Worm (Caenorhabditis elegans) whole organism, L3 larva: Measurements from ENCODE around the gene F21A3.4.

Experiments
- R02D3.7 ChIP-seq: fragments of 150-350 bp; optimal IDR thresholded peaks from 2 replicates; lab custom pipeline; 2014; ENCODE audit warnings: missing biosample characterization, missing genetic modification characterization
- ZK546.5 ChIP-seq: sonication (generic microtip); optimal IDR thresholded peaks from 2 replicates; lab custom pipeline; 2017; ENCODE audit warnings: missing biosample characterization, missing genetic modification characterization
- ama-1 ChIP-seq: fragments of 150-350 bp; optimal IDR thresholded peaks from 2 replicates; lab custom pipeline; 2018
- ceh-16 ChIP-seq: sonication (generic microtip); optimal IDR thresholded peaks from 2 replicates; lab custom pipeline; 2017; ENCODE audit warnings: missing biosample characterization, missing genetic modification characterization
- ceh-28 ChIP-seq: fragments of 150-350 bp; optimal IDR thresholded peaks from 2 replicates; lab custom pipeline; 2014; ENCODE audit warnings: missing biosample characterization, missing genetic modification reagents, missing genetic modification characterization
- ceh-82 ChIP-seq: fragments of 150-350 bp; optimal IDR thresholded peaks from 2 replicates; lab custom pipeline; 2014; ENCODE audit warnings: missing biosample characterization, missing genetic modification characterization
- ceh-9 ChIP-seq: sonication (generic microtip); optimal IDR thresholded peaks from 2 replicates; lab custom pipeline; 2018; ENCODE audit warnings: missing biosample characterization, missing genetic modification characterization
- egl-5 ChIP-seq: fragments of 150-350 bp; optimal IDR thresholded peaks from 2 replicates; lab custom pipeline; 2017; ENCODE audit warnings: missing biosample characterization, missing genetic modification reagents, missing genetic modification characterization, inconsistent platforms
- elt-1 ChIP-seq: fragments of 150-350 bp; optimal IDR thresholded peaks from 2 replicates; lab custom pipeline; 2014; ENCODE audit warnings: missing biosample characterization, missing genetic modification characterization
- elt-2 ChIP-seq: sonication (generic microtip); optimal IDR thresholded peaks from 2 replicates; lab custom pipeline; 2016; ENCODE audit warnings: missing genetic modification reagents, mild to moderate bottlenecking, missing genetic modification characterization, missing compliant biosample characterization
- eor-1 ChIP-seq, 2 experiments: fragments of 150-350 bp; optimal IDR thresholded peaks; 2 replicates each; lab custom pipeline; 2014 to 2018; ENCODE audit warnings: missing biosample characterization in 2 of 2, missing genetic modification characterization in 2 of 2
- fkh-2 ChIP-seq: fragments of 150-350 bp; optimal IDR thresholded peaks from 2 replicates; lab custom pipeline; 2014; ENCODE audit warnings: missing biosample characterization, missing genetic modification reagents, missing genetic modification characterization
- fos-1 ChIP-seq: fragments of 150-350 bp; optimal IDR thresholded peaks from 2 replicates; lab custom pipeline; 2014; ENCODE audit warnings: missing biosample characterization, missing genetic modification characterization
- jun-1 ChIP-seq: fragments of 150-350 bp; optimal IDR thresholded peaks from 2 replicates; lab custom pipeline; 2014; ENCODE audit warnings: missing biosample characterization, missing genetic modification reagents, missing genetic modification characterization
- lin-15B ChIP-seq: fragments of 150-350 bp; optimal IDR thresholded peaks from 2 replicates; lab custom pipeline; 2014; ENCODE audit warnings: missing biosample characterization, missing genetic modification characterization
- mdl-1 ChIP-seq: fragments of 150-350 bp; optimal IDR thresholded peaks from 2 replicates; lab custom pipeline; 2014; ENCODE audit warnings: missing biosample characterization, missing genetic modification characterization
- mml-1 ChIP-seq: fragments of 150-350 bp; sonication (generic microtip); optimal IDR thresholded peaks from 3 replicates; lab custom pipeline; 2014; ENCODE audit warnings: missing biosample characterization, missing genetic modification characterization
- nfya-1 ChIP-seq: sonication (generic microtip); optimal IDR thresholded peaks from 2 replicates; lab custom pipeline; 2017; ENCODE audit warnings: missing genetic modification characterization, mild to moderate bottlenecking, missing compliant biosample characterization, antibody characterized with exemption, moderate library complexity; ENCODE audit not compliant: insufficient read depth
- nhr-11 ChIP-seq: fragments of 150-350 bp; optimal IDR thresholded peaks from 2 replicates; lab custom pipeline; 2014; ENCODE audit warnings: missing biosample characterization, missing genetic modification characterization
- nhr-237 ChIP-seq: fragments of 150-350 bp; optimal IDR thresholded peaks from 2 replicates; lab custom pipeline; 2014; ENCODE audit warnings: missing biosample characterization, missing genetic modification characterization
- nhr-25 ChIP-seq: sonication (generic microtip); optimal IDR thresholded peaks from 2 replicates; lab custom pipeline; 2017; ENCODE audit warnings: missing biosample characterization, missing genetic modification characterization
- nhr-28 ChIP-seq: fragments of 150-350 bp; optimal IDR thresholded peaks from 2 replicates; lab custom pipeline; 2014; ENCODE audit warnings: missing biosample characterization, missing genetic modification characterization
- nhr-43 ChIP-seq: sonication (generic microtip); optimal IDR thresholded peaks from 2 replicates; lab custom pipeline; 2016; ENCODE audit warnings: mild to moderate bottlenecking, missing genetic modification characterization, missing compliant biosample characterization; ENCODE audit not compliant: poor library complexity, severe bottlenecking
- nhr-67 ChIP-seq: fragments of 150-350 bp; optimal IDR thresholded peaks from 2 replicates; lab custom pipeline; 2014; ENCODE audit warnings: missing biosample characterization, missing genetic modification characterization
- pha-4 ChIP-seq: fragments of 150-350 bp; optimal IDR thresholded peaks from 2 replicates; lab custom pipeline; 2014; ENCODE audit warnings: missing biosample characterization, missing genetic modification reagents, missing genetic modification characterization
- pqm-1 ChIP-seq: fragments of 150-350 bp; optimal IDR thresholded peaks from 2 replicates; lab custom pipeline; 2017; ENCODE audit warnings: missing biosample characterization, missing genetic modification characterization, inconsistent platforms
- sea-2 ChIP-seq: fragments of 150-350 bp; sonication (generic microtip); optimal IDR thresholded peaks from 4 replicates; lab custom pipeline; 2014; ENCODE audit warnings: missing biosample characterization, missing genetic modification reagents, missing genetic modification characterization
- skn-1 ChIP-seq: fragments of 150-350 bp; optimal IDR thresholded peaks from 2 replicates; lab custom pipeline; 2014; ENCODE audit warnings: missing biosample characterization, missing genetic modification characterization
- snpc-4 ChIP-seq: fragments of 150-350 bp; optimal IDR thresholded peaks from 2 replicates; lab custom pipeline; 2014; ENCODE audit warnings: missing biosample characterization, missing genetic modification characterization
- unc-39 ChIP-seq: sonication (generic microtip); optimal IDR thresholded peaks from 4 replicates; lab custom pipeline; 2017; ENCODE audit warnings: missing biosample characterization, missing genetic modification characterization
- unc-62 ChIP-seq: fragments of 150-350 bp; sonication (generic microtip); optimal IDR thresholded peaks from 4 replicates; lab custom pipeline; 2014; ENCODE audit warnings: missing biosample characterization, missing genetic modification reagents, missing genetic modification characterization
- zag-1 ChIP-seq: fragments of 150-350 bp; optimal IDR thresholded peaks from 2 replicates; lab custom pipeline; 2014; ENCODE audit warnings: missing biosample characterization, missing genetic modification characterization
- ztf-4 ChIP-seq: fragments of 150-350 bp; optimal IDR thresholded peaks from 2 replicates; lab custom pipeline; 2014; ENCODE audit warnings: missing biosample characterization, missing genetic modification characterization

F21A3.4 gene

DNA sequence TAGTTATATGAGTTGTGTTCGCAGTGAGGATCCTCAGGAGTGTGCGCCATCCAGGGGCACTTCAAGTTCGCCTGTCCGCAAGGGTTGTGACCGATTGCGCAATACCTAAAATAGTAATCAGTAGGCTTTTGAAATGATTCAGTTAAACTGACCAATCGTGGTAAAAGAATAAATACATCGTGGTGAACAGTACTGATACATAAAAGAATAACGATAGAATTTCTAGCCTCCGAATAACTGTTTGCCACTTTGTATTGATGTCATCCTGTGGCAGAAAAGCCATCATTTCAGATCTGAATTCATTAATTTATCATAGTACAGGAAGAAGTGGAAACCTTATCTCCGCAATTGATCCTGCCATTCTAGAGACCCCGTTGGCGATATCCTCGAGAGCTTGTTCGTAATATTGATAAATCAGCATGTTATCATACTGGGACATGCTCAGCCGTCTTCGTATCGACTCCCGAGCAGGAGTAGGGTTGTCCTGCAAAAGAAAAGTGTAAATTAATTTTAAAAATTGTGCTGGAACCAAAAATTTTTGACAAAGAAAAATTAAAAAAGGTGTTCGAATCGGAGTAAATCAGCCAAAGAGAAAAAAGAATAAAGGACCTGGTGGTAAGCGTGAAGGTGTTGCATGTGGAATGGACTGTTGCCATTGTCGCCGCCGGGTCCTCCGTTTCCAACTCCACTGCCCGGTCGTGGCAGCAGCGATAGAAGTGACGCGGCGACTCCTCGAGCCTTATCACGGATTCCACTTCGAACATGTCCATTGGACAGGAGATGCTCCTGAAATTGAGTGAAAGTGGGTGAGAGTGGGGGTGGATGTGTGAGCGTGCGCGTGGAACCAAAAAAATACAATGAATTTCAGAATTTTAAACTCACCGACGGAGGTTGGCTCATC is 23.3 kb upstream of the F21A3.4 start:
- TF ChIP-seq nfya-1 (tag; lab: Kevin White, UChicago) (no peak), nhr-67 (tag; lab: Kevin White, UChicago) (no peak), mdl-1 (tag; lab: Kevin White, UChicago) (no peak), ceh-28 (tag; lab: Kevin White, UChicago) (no peak), fos-1 (tag; lab: Kevin White, UChicago) (no peak), unc-39 (no peak), pqm-1 (tag; lab: Kevin White, UChicago) (no peak), R02D3.7 (no peak), nhr-237 (tag; lab: Kevin White, UChicago) (no peak), fkh-2 (tag; lab: Kevin White, UChicago) (no peak), eor-1 (tag; optimal IDR thresholded peaks at IDR 0.05; lab: Kevin White, UChicago) (no peak), skn-1 (no peak), ama-1 (lab: Kevin White, UChicago) (no peak), mml-1 (tag; lab: Kevin White, UChicago) (no peak), pha-4 (tag; lab: Kevin White, UChicago) (no peak), sea-2 (GFP tag; lab: Kevin White, UChicago) (no peak)

DNA sequence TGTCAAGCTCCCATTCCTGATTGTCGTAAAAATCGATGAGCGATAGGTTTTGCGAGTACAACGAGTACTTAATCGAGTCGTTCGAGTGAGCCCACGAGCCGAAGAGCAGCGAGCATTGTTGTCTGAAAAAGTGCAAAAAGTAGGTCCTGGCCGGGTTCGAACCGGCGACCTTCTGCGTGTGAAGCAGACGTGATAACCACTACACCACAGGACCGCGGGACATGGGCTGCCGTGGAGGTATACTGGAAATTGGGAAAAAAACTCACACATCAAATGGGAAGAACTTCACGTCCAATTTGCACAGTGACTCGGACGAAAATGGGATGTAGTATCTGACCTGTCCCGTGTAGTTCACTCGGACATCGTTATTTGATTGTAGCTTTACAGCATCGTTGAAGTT is 21.1 kb upstream of the F21A3.4 start:
- TF ChIP-seq fkh-2 (tag; lab: Kevin White, UChicago) (no peak), egl-5 (tag; lab: Kevin White, UChicago) (no peak), pqm-1 (tag; lab: Kevin White, UChicago) (peak; percentile 54), nhr-67 (tag; lab: Kevin White, UChicago) (no peak), zag-1 (tag; lab: Kevin White, UChicago) (no peak), fos-1 (tag; lab: Kevin White, UChicago) (no peak), elt-2 (tag; lab: Kevin White, UChicago) (peak; percentile 36), sea-2 (GFP tag; lab: Kevin White, UChicago) (no peak), nhr-237 (tag; lab: Kevin White, UChicago) (no peak), unc-62 (GFP tag; lab: Kevin White, UChicago) (no peak), snpc-4 (tag; lab: Kevin White, UChicago) (no peak), jun-1 (tag; lab: Kevin White, UChicago) (no peak), elt-1 (no peak), ceh-82 (tag; lab: Kevin White, UChicago) (no peak)

DNA sequence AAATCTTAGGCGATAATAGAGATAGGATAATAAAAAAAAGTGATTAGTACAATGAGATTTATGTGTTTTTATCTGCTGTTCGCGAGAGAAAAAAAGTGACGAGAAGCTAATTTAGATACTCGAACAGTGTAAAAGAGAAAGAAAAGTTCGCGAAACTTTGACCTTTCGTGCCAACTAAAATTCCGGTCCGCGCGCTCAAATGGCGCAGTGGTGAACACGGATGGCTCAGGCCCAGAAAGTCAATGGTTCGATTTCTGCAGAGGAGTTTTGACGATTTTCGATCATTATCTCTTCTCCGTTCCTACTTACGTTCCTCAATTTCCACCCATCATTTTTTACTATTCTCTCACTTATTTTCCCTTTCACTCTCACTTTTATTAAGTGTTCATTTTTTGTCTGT is 19.9 kb upstream of the F21A3.4 start:
- TF ChIP-seq ztf-4 (tag; lab: Kevin White, UChicago), result no peak
- TF ChIP-seq nfya-1 (tag; lab: Kevin White, UChicago), result no peak
- TF ChIP-seq nhr-28 (tag; lab: Kevin White, UChicago), result no peak
- TF ChIP-seq nhr-43, result no peak
- TF ChIP-seq ceh-9, result no peak
- no peak for TF ChIP-seq fos-1 (tag; lab: Kevin White, UChicago)
- no peak for TF ChIP-seq ceh-16 (tag; lab: Kevin White, UChicago)
- no peak for TF ChIP-seq eor-1 (tag; optimal IDR thresholded peaks at IDR 0.05; lab: Kevin White, UChicago)
- TF ChIP-seq egl-5 (tag; lab: Kevin White, UChicago), result no peak
- no peak for TF ChIP-seq mml-1 (tag; lab: Kevin White, UChicago)
- no peak for TF ChIP-seq ZK546.5 (tag; lab: Kevin White, UChicago)
- no peak for TF ChIP-seq zag-1 (tag; lab: Kevin White, UChicago)
- TF ChIP-seq R02D3.7, result no peak
- no peak for TF ChIP-seq skn-1
- TF ChIP-seq lin-15B (tag; lab: Kevin White, UChicago), result no peak
- TF ChIP-seq nhr-67 (tag; lab: Kevin White, UChicago), result no peak
- no peak for TF ChIP-seq nhr-11 (tag; lab: Kevin White, UChicago)
- no peak for TF ChIP-seq ceh-82 (tag; lab: Kevin White, UChicago)

- TF ChIP-seq pha-4 (tag; lab: Kevin White, UChicago) (no peak), nhr-28 (tag; lab: Kevin White, UChicago) (no peak), pqm-1 (tag; lab: Kevin White, UChicago) (no peak), nhr-25 (tag; lab: Kevin White, UChicago) (no peak), fos-1 (tag; lab: Kevin White, UChicago) (no peak), mml-1 (tag; lab: Kevin White, UChicago) (no peak), nhr-237 (tag; lab: Kevin White, UChicago) (no peak), R02D3.7 (no peak)
Observed at ce11 chrV:15517413-15517812, 19.0 kb upstream of the F21A3.4 start, which contains the start of gene F21A3.3. F21A3.3 (plus strand) TSS chrV:15517713.
